Worm (Caenorhabditis elegans): ENCODE measurements around the gene Y62H9A.16.
"Not testable (repeated sequence)": the region's sequence is repeated elsewhere in the genome, so short reads cannot be mapped to it uniquely, and the experiment has no call there.

The Y62H9A.16 gene

ce11 chrX:11938826-11939225 is 20.7 kb downstream of the Y62H9A.16 start, which contains the start of gene F55G7.5:
TSS of gene F55G7.5 (minus strand) at chrX:11938926.
- TF ChIP-seq him-1 (tag; optimal IDR thresholded peaks at IDR 0.05) (no peak), dao-5 (tag; optimal IDR thresholded peaks at IDR 0.05) (no peak), W03F9.2 (tag; optimal IDR thresholded peaks at IDR 0.05) (no peak)

ce11 chrX:11941951-11942350 is 23.9 kb downstream of the Y62H9A.16 start, which contains the start of gene F55G7.3:
TSS of gene F55G7.3 (minus strand) at chrX:11942051.
- TF ChIP-seq dao-5 (tag; optimal IDR thresholded peaks at IDR 0.05): no peak
- TF ChIP-seq him-1 (tag; optimal IDR thresholded peaks at IDR 0.05): no peak
- TF ChIP-seq W03F9.2 (tag; optimal IDR thresholded peaks at IDR 0.05): no peak

ce11 chrX:11946788-11947463 is 28.8 kb downstream of the Y62H9A.16 start, which contains the start of gene nfya-1:
TSS of gene nfya-1 (minus strand) at chrX:11946838.
- TF ChIP-seq W03F9.2 (tag; optimal IDR thresholded peaks at IDR 0.05) (no peak), him-1 (tag; optimal IDR thresholded peaks at IDR 0.05) (no peak), dao-5 (tag; optimal IDR thresholded peaks at IDR 0.05) (no peak)

- no peak for TF ChIP-seq dao-5 (tag; optimal IDR thresholded peaks at IDR 0.05)
- TF ChIP-seq him-1 (tag; optimal IDR thresholded peaks at IDR 0.05): no peak
- TF ChIP-seq W03F9.2 (tag; optimal IDR thresholded peaks at IDR 0.05): no peak
These were observed 30.2 kb downstream of the Y62H9A.16 start, which contains the start of gene lsd-1 for ce11 chrX:11948184-11948894. TSS of gene lsd-1 (plus strand) at chrX:11948844.

- TF ChIP-seq him-1 (tag; optimal IDR thresholded peaks at IDR 0.05): no peak
These were observed 34.0 kb downstream of the Y62H9A.16 start for ce11 chrX:11952129-11952528.

- no peak for TF ChIP-seq dao-5 (tag; optimal IDR thresholded peaks at IDR 0.05)
- no peak for TF ChIP-seq W03F9.2 (tag; optimal IDR thresholded peaks at IDR 0.05)
- no peak for TF ChIP-seq him-1 (tag; optimal IDR thresholded peaks at IDR 0.05)
These were observed 35.1 kb downstream of the Y62H9A.16 start, which contains the start of gene T08D10.4 for ce11 chrX:11953229-11953628. TSS of gene T08D10.4 (minus strand) at chrX:11953329.

ce11 chrX:11955125-11955524 is 37.0 kb downstream of the Y62H9A.16 start, which contains the start of gene T08D10.3:
TSS of gene T08D10.3 (plus strand) at chrX:11955425.
- TF ChIP-seq W03F9.2 (tag; optimal IDR thresholded peaks at IDR 0.05) (no peak), him-1 (tag; optimal IDR thresholded peaks at IDR 0.05) (no peak), dao-5 (tag; optimal IDR thresholded peaks at IDR 0.05) (no peak)

ce11 chrX:11957246-11957645 is 39.2 kb downstream of the Y62H9A.16 start, which contains the start of gene T08D10.5:
TSS of gene T08D10.5 (plus strand) at chrX:11957546.
- TF ChIP-seq dao-5 (tag; optimal IDR thresholded peaks at IDR 0.05): no peak
- no peak for TF ChIP-seq him-1 (tag; optimal IDR thresholded peaks at IDR 0.05)
- TF ChIP-seq W03F9.2 (tag; optimal IDR thresholded peaks at IDR 0.05): no peak

- TF ChIP-seq him-1 (tag; optimal IDR thresholded peaks at IDR 0.05) (no peak), W03F9.2 (tag; optimal IDR thresholded peaks at IDR 0.05) (no peak), dao-5 (tag; optimal IDR thresholded peaks at IDR 0.05) (no peak)
These were observed 41.7 kb downstream of the Y62H9A.16 start, which contains the start of gene C49F5.8 for ce11 chrX:11959838-11960237. TSS of gene C49F5.8 (plus strand) at chrX:11960138.

ce11 chrX:11961103-11961502 is 43.0 kb downstream of the Y62H9A.16 start, which contains the start of gene C49F5.13:
TSS of gene C49F5.13 (plus strand) at chrX:11961403.
- not testable (repeated sequence) for TF ChIP-seq him-1, W03F9.2, dao-5 (tag; optimal IDR thresholded peaks at IDR 0.05)

ce11 chrX:11962050-11962788 is 44.1 kb downstream of the Y62H9A.16 start:
- no peak for TF ChIP-seq him-1 (tag; optimal IDR thresholded peaks at IDR 0.05)
- no peak for TF ChIP-seq dao-5 (tag; optimal IDR thresholded peaks at IDR 0.05)
- TF ChIP-seq W03F9.2 (tag; optimal IDR thresholded peaks at IDR 0.05): no peak

- no peak for TF ChIP-seq W03F9.2 (tag; optimal IDR thresholded peaks at IDR 0.05)
- TF ChIP-seq him-1 (tag; optimal IDR thresholded peaks at IDR 0.05): no peak
- TF ChIP-seq dao-5 (tag; optimal IDR thresholded peaks at IDR 0.05): no peak
These were observed 45.6 kb downstream of the Y62H9A.16 start for ce11 chrX:11963659-11964058.

ce11 chrX:11964555-11964954 is 46.5 kb downstream of the Y62H9A.16 start:
- TF ChIP-seq dao-5 (tag; optimal IDR thresholded peaks at IDR 0.05) (no peak), W03F9.2 (tag; optimal IDR thresholded peaks at IDR 0.05) (no peak), him-1 (tag; optimal IDR thresholded peaks at IDR 0.05) (no peak)

All from whole organism, L4/young adult.